Fruit fly (Drosophila melanogaster) whole organism, embryonic: Measurements from ENCODE around the gene Cyp6d4.
A peak's percentile ranks its signal among the peaks of the same experiment; 100 is the strongest.

Experiments
- CG10147 ChIP-seq: fragments of 200-800 bp; sonication (Bioruptor generic); optimal IDR thresholded peaks from 2 replicates; lab custom pipeline; 2019; ENCODE audit warnings: missing biosample characterization, mild to moderate bottlenecking, missing genetic modification characterization, moderate library complexity
- CG10979 ChIP-seq: fragments of 200-800 bp; sonication (Bioruptor generic); optimal IDR thresholded peaks from 2 replicates; lab custom pipeline; 2018; ENCODE audit warnings: missing biosample characterization, mild to moderate bottlenecking, missing genetic modification characterization, moderate library complexity
- CG12155 ChIP-seq: fragments of 200-800 bp; sonication (Bioruptor generic); optimal IDR thresholded peaks from 3 replicates; lab custom pipeline; 2016; ENCODE audit warnings: missing biosample characterization, missing genetic modification characterization
- CG13287 ChIP-seq: fragments of 200-800 bp; sonication (Bioruptor generic); IDR thresholded peaks from 2 replicates; pipeline ENCODE4 v1.3.6; 2022; ENCODE audit warnings: missing biosample characterization, missing genetic modification characterization; ENCODE audit not compliant: partially characterized antibody
- CG14014 ChIP-seq: fragments of 200-800 bp; sonication (Bioruptor generic); IDR thresholded peaks from 2 replicates; pipeline ENCODE4 v1.3.6; 2022; ENCODE audit warnings: missing biosample characterization, missing genetic modification characterization
- CG14441 ChIP-seq: fragments of 200-800 bp; sonication (Bioruptor generic); IDR thresholded peaks from 2 replicates; pipeline ENCODE4 v1.3.6; 2022; ENCODE audit warnings: missing biosample characterization, missing genetic modification characterization
- CG15514 ChIP-seq: fragments of 200-800 bp; sonication (Bioruptor generic); optimal IDR thresholded peaks from 3 replicates; lab custom pipeline; 2017; ENCODE audit warnings: missing biosample characterization, missing genetic modification characterization, mild to moderate bottlenecking, moderate library complexity, missing genetic modification reagents
- CG15696 ChIP-seq: fragments of 200-800 bp; sonication (Bioruptor generic); optimal IDR thresholded peaks from 2 replicates; lab custom pipeline; 2019; ENCODE audit warnings: missing biosample characterization, mild to moderate bottlenecking, missing genetic modification characterization, moderate library complexity
- CG18011 ChIP-seq: fragments of 200-800 bp; sonication (Bioruptor generic); optimal IDR thresholded peaks from 2 replicates; lab custom pipeline; 2017; ENCODE audit warnings: missing biosample characterization, missing genetic modification characterization, mild to moderate bottlenecking, moderate library complexity, missing genotype
- CG3281 ChIP-seq: fragments of 200-800 bp; sonication (Bioruptor generic); optimal IDR thresholded peaks from 3 replicates; lab custom pipeline; 2017; ENCODE audit warnings: missing biosample characterization, mild to moderate bottlenecking, missing genetic modification characterization
- CG33557 ChIP-seq: fragments of 200-800 bp; sonication (Bioruptor generic); optimal IDR thresholded peaks from 2 replicates; lab custom pipeline; 2019; ENCODE audit warnings: missing biosample characterization, mild to moderate bottlenecking, missing genetic modification characterization, moderate library complexity
- CG3838 ChIP-seq: fragments of 200-800 bp; sonication (Bioruptor generic); optimal IDR thresholded peaks from 3 replicates; lab custom pipeline; 2016; ENCODE audit warnings: missing biosample characterization, missing genetic modification characterization
- CG4360 ChIP-seq: fragments of 200-800 bp; sonication (Bioruptor generic); IDR thresholded peaks from 2 replicates; pipeline ENCODE4 v1.3.6; 2022; ENCODE audit warnings: missing biosample characterization, missing genetic modification characterization
- CG6854 ChIP-seq: fragments of 200-800 bp; sonication (Bioruptor generic); optimal IDR thresholded peaks from 3 replicates; lab custom pipeline; 2017; ENCODE audit warnings: missing biosample characterization, mild to moderate bottlenecking, missing genetic modification characterization
- CG7556 ChIP-seq: fragments of 200-800 bp; sonication (Bioruptor generic); optimal IDR thresholded peaks from 2 replicates; lab custom pipeline; 2017; ENCODE audit warnings: missing biosample characterization, mild to moderate bottlenecking, missing genetic modification characterization
- CG9609 ChIP-seq: fragments of 200-800 bp; sonication (Bioruptor generic); optimal IDR thresholded peaks from 3 replicates; lab custom pipeline; 2016; ENCODE audit warnings: missing biosample characterization, missing genetic modification characterization
- Chrac-16 ChIP-seq: fragments of 200-800 bp; sonication (Bioruptor generic); optimal IDR thresholded peaks from 3 replicates; lab custom pipeline; 2016; ENCODE audit warnings: missing biosample characterization, missing genetic modification characterization
- ERR ChIP-seq: fragments of 200-800 bp; sonication (Bioruptor generic); optimal IDR thresholded peaks from 2 replicates; lab custom pipeline; 2016; ENCODE audit warnings: missing biosample characterization, missing genetic modification characterization
- Fer2 ChIP-seq: fragments of 200-800 bp; sonication (Bioruptor generic); optimal IDR thresholded peaks from 2 replicates; lab custom pipeline; 2018; ENCODE audit warnings: missing biosample characterization, mild to moderate bottlenecking, missing genetic modification characterization, moderate library complexity
- H2.0 ChIP-seq: fragments of 200-800 bp; sonication (Bioruptor generic); IDR thresholded peaks from 2 replicates; pipeline ENCODE4 v1.3.6; 2022; ENCODE audit warnings: missing biosample characterization, missing genetic modification characterization
- Hand ChIP-seq: fragments of 200-800 bp; sonication (Bioruptor generic); optimal IDR thresholded peaks from 2 replicates; lab custom pipeline; 2017; ENCODE audit warnings: mild to moderate bottlenecking, missing biosample characterization, missing genetic modification reagents, missing genetic modification characterization
- HmgZ ChIP-seq: fragments of 200-800 bp; sonication (Bioruptor generic); optimal IDR thresholded peaks from 2 replicates; lab custom pipeline; 2018; ENCODE audit warnings: missing biosample characterization, mild to moderate bottlenecking, missing genetic modification characterization
- MTF-1 ChIP-seq: fragments of 200-800 bp; sonication (Bioruptor generic); optimal IDR thresholded peaks from 2 replicates; lab custom pipeline; 2018; ENCODE audit warnings: missing biosample characterization, mild to moderate bottlenecking, missing genetic modification characterization, borderline replicate concordance
- NfI ChIP-seq: fragments of 200-800 bp; sonication (Bioruptor generic); optimal IDR thresholded peaks from 3 replicates; lab custom pipeline; 2018; ENCODE audit warnings: missing biosample characterization, mild to moderate bottlenecking, missing genetic modification characterization, moderate library complexity
- Oli ChIP-seq: fragments of 200-800 bp; sonication (Bioruptor generic); optimal IDR thresholded peaks from 2 replicates; lab custom pipeline; 2018; ENCODE audit warnings: missing biosample characterization, mild to moderate bottlenecking, missing genetic modification characterization, moderate library complexity
- Optix ChIP-seq: fragments of 200-800 bp; sonication (Bioruptor generic); IDR thresholded peaks from 3 replicates; pipeline ENCODE4 v1.3.6; 2022; ENCODE audit warnings: missing biosample characterization, missing genetic modification characterization
- Side ChIP-seq: fragments of 200-800 bp; sonication (Bioruptor generic); optimal IDR thresholded peaks from 2 replicates; lab custom pipeline; 2016; ENCODE audit warnings: missing biosample characterization, missing genetic modification characterization
- Ssrp ChIP-seq: fragments of 200-800 bp; sonication (Bioruptor generic); optimal IDR thresholded peaks from 2 replicates; lab custom pipeline; 2018; ENCODE audit warnings: missing biosample characterization, mild to moderate bottlenecking, missing genetic modification characterization, moderate library complexity
- Stat92E ChIP-seq, 3 experiments: fragments of >200 bp in 2 of 3; fragments of 200-800 bp in 1 of 3; sonication (Bioruptor generic) in 1 of 3; optimal IDR thresholded peaks; 2 replicates each; lab custom pipeline; 2017 to 2019; ENCODE audit warnings: missing biosample characterization in 3 of 3, missing genetic modification characterization in 3 of 3, mild to moderate bottlenecking in 1 of 3, moderate library complexity in 1 of 3
- YL-1 ChIP-seq: fragments of 200-800 bp; sonication (Bioruptor generic); optimal IDR thresholded peaks from 3 replicates; lab custom pipeline; 2017; ENCODE audit warnings: missing biosample characterization, mild to moderate bottlenecking, missing genetic modification characterization
- ase ChIP-seq: fragments of 200-800 bp; sonication (Bioruptor generic); IDR thresholded peaks from 3 replicates; pipeline ENCODE4 v1.3.6; 2022; ENCODE audit warnings: missing biosample characterization, missing genetic modification characterization
- btn ChIP-seq: fragments of 200-800 bp; sonication (Bioruptor generic); optimal IDR thresholded peaks from 2 replicates; lab custom pipeline; 2016; ENCODE audit warnings: missing biosample characterization, missing genetic modification characterization
- ems ChIP-seq: fragments of 200-800 bp; sonication (Bioruptor generic); optimal IDR thresholded peaks from 3 replicates; lab custom pipeline; 2016; ENCODE audit warnings: missing biosample characterization, missing genetic modification characterization
- esg ChIP-seq: fragments of 200-800 bp; sonication (Bioruptor generic); conservative IDR thresholded peaks from 2 replicates; pipeline ENCODE4 v1.3.6; 2022; ENCODE audit warnings: missing biosample characterization, missing genetic modification characterization
- fd3F ChIP-seq: fragments of 200-800 bp; sonication (Bioruptor generic); optimal IDR thresholded peaks from 2 replicates; lab custom pipeline; 2018; ENCODE audit warnings: missing biosample characterization, mild to moderate bottlenecking, missing genetic modification characterization, moderate library complexity
- hth ChIP-seq: fragments of >200 bp; optimal IDR thresholded peaks from 2 replicates; lab custom pipeline; 2017; ENCODE audit warnings: inconsistent platforms
- mam ChIP-seq: fragments of 200-800 bp; sonication (Bioruptor generic); optimal IDR thresholded peaks from 3 replicates; lab custom pipeline; 2016; ENCODE audit warnings: missing biosample characterization, missing genetic modification characterization
- mirr ChIP-seq: fragments of 200-800 bp; sonication (Bioruptor generic); optimal IDR thresholded peaks from 3 replicates; lab custom pipeline; 2018; ENCODE audit warnings: missing biosample characterization, mild to moderate bottlenecking, missing genetic modification characterization
- nerfin-1 ChIP-seq: fragments of 200-800 bp; sonication (Bioruptor generic); optimal IDR thresholded peaks from 3 replicates; lab custom pipeline; 2019; ENCODE audit warnings: missing biosample characterization, mild to moderate bottlenecking, missing genetic modification characterization, moderate library complexity
- pho ChIP-seq: fragments of 200-800 bp; sonication (Bioruptor generic); optimal IDR thresholded peaks from 2 replicates; lab custom pipeline; 2016; ENCODE audit warnings: missing biosample characterization, missing genetic modification characterization
- pum ChIP-seq: fragments of 200-800 bp; sonication (Bioruptor generic); optimal IDR thresholded peaks from 2 replicates; lab custom pipeline; 2016; ENCODE audit warnings: missing biosample characterization, missing genetic modification characterization
- pzg ChIP-seq: fragments of 200-800 bp; sonication (Bioruptor generic); optimal IDR thresholded peaks from 3 replicates; lab custom pipeline; 2018; ENCODE audit warnings: missing biosample characterization, mild to moderate bottlenecking, missing genetic modification characterization, moderate library complexity
- schlank ChIP-seq: fragments of 200-800 bp; sonication (Bioruptor generic); optimal IDR thresholded peaks from 2 replicates; lab custom pipeline; 2018; ENCODE audit warnings: missing biosample characterization, mild to moderate bottlenecking, missing genetic modification characterization
- scrt ChIP-seq: fragments of 200-800 bp; sonication (Bioruptor generic); optimal IDR thresholded peaks from 2 replicates; lab custom pipeline; 2018; ENCODE audit warnings: missing biosample characterization, mild to moderate bottlenecking, missing genetic modification characterization, moderate library complexity
- sim ChIP-seq: fragments of 200-800 bp; sonication (Bioruptor generic); IDR thresholded peaks from 2 replicates; pipeline ENCODE4 v1.3.6; 2022; ENCODE audit warnings: missing biosample characterization, missing genetic modification characterization
- sr ChIP-seq: fragments of 200-800 bp; sonication (Bioruptor generic); IDR thresholded peaks from 3 replicates; pipeline ENCODE4 v1.3.6; 2022; ENCODE audit warnings: missing biosample characterization, missing genetic modification characterization
- ssp ChIP-seq: fragments of 200-800 bp; sonication (Bioruptor generic); IDR thresholded peaks from 2 replicates; pipeline ENCODE4 v1.3.6; 2022; ENCODE audit warnings: missing biosample characterization, missing genetic modification characterization
- toy ChIP-seq: fragments of 200-800 bp; sonication (Bioruptor generic); IDR thresholded peaks from 2 replicates; pipeline ENCODE4 v1.3.6; 2022; ENCODE audit warnings: missing biosample characterization, missing genetic modification characterization
- trh ChIP-seq: fragments of 200-800 bp; sonication (Bioruptor generic); optimal IDR thresholded peaks from 2 replicates; lab custom pipeline; 2016; ENCODE audit warnings: missing biosample characterization, missing genetic modification characterization
- tx ChIP-seq: fragments of 200-800 bp; sonication (Bioruptor generic); optimal IDR thresholded peaks from 2 replicates; lab custom pipeline; 2016; ENCODE audit warnings: missing biosample characterization, missing genetic modification characterization
- vfl ChIP-seq: fragments of 200-800 bp; sonication (Bioruptor generic); optimal IDR thresholded peaks from 2 replicates; lab custom pipeline; 2016; ENCODE audit warnings: missing biosample characterization, missing genetic modification characterization

Cyp6d4 gene

dm6 chr3R:22663115-22663514 is 35.0 kb upstream of the Cyp6d4 start (continued):
- TF ChIP-seq fd3F (GFP tag; lab: Kevin White, UChicago) (peak; percentile 64), ssp (GFP tag; lab: Robert Waterston, UW) (peak; percentile 39), CG4360 (0 out of 2 replicates have a peak, but pooled peaks have one; percentile 13), CG10979 (peak; percentile 59), CG3838 (GFP tag; lab: Kevin White, UChicago) (peak; percentile 5), Chrac-16 (GFP tag; lab: Kevin White, UChicago) (peak; percentile 68), pum (GFP tag; lab: Kevin White, UChicago) (peak; percentile 12), Optix (GFP tag; lab: Robert Waterston, UW) (peak; percentile 37; the same call in 1 of the 3 replicates), Ssrp (tag; lab: Kevin White, UChicago) (no peak), Oli (peak; percentile 73), CG7556 (GFP tag; lab: Kevin White, UChicago) (peak; percentile 67), ERR (GFP tag; lab: Kevin White, UChicago) (no peak), CG12155 (GFP tag; lab: Kevin White, UChicago) (peak; percentile 67), CG33557 (GFP tag; lab: Kevin White, UChicago) (no peak), CG13287 (GFP tag; lab: Robert Waterston, UW) (no peak), ase (GFP tag; lab: Robert Waterston, UW) (no peak; the same call in 2 of the 3 replicates), HmgZ (tag; lab: Kevin White, UChicago) (peak; percentile 42), pzg (GFP tag; lab: Kevin White, UChicago) (no peak), CG6854 (GFP tag; lab: Kevin White, UChicago) (peak; percentile 50), NfI (peak; percentile 61), ems (GFP tag; lab: Kevin White, UChicago) (peak; percentile 22), mirr (GFP tag; lab: Kevin White, UChicago) (no peak), mam (GFP tag; lab: Kevin White, UChicago) (peak; percentile 33), YL-1 (GFP tag; lab: Kevin White, UChicago) (no peak), Hand (GFP tag; lab: Kevin White, UChicago) (peak; percentile 45), sr (GFP tag; lab: Robert Waterston, UW) (no peak), hth (lab: Kevin White, UChicago) (no peak), CG14441 (GFP tag; lab: Robert Waterston, UW) (peak; percentile 40; the same call in 1 of the 2 replicates), CG3281 (GFP tag; lab: Kevin White, UChicago) (peak; percentile 62), CG15514 (GFP tag; lab: Kevin White, UChicago) (peak; percentile 48), H2.0 (GFP tag; lab: Robert Waterston, UW) (peak; percentile 83), CG9609 (GFP tag; lab: Kevin White, UChicago) (no peak), Side (GFP tag; lab: Kevin White, UChicago) (peak; percentile 38), CG10147 (peak; percentile 72), vfl (peak; percentile 13), CG15696 (no peak), Fer2 (tag; lab: Kevin White, UChicago) (peak; percentile 32), tx (peak; percentile 27), toy (GFP tag; lab: Robert Waterston, UW) (no peak), pho (GFP tag; lab: Kevin White, UChicago) (peak; percentile 57), nerfin-1 (tag; lab: Kevin White, UChicago) (peak; percentile 34), CG14014 (peak; percentile 84; the same call in 1 of the 2 replicates), sim (GFP tag; lab: Robert Waterston, UW) (peak; percentile 29; the same call in 1 of the 2 replicates), scrt (GFP tag; lab: Kevin White, UChicago) (peak; percentile 51), MTF-1 (GFP tag; lab: Kevin White, UChicago) (no peak), trh (GFP tag; lab: Kevin White, UChicago) (peak; percentile 26), CG18011 (GFP tag; lab: Kevin White, UChicago) (peak; percentile 18), esg (GFP tag; lab: Robert Waterston, UW) (peak; percentile 75), schlank (tag; lab: Kevin White, UChicago) (peak; percentile 15), btn (GFP tag; lab: Kevin White, UChicago) (no peak), Stat92E (GFP tag; optimal IDR thresholded peaks at IDR 0.05; lab: Kevin White, UChicago) (no peak)
